Worm (Caenorhabditis elegans): ENCODE results near the gene clec-52.
A peak's percentile ranks its signal among the peaks of the same experiment; 100 is the strongest.

clec-52 gene

DNA sequence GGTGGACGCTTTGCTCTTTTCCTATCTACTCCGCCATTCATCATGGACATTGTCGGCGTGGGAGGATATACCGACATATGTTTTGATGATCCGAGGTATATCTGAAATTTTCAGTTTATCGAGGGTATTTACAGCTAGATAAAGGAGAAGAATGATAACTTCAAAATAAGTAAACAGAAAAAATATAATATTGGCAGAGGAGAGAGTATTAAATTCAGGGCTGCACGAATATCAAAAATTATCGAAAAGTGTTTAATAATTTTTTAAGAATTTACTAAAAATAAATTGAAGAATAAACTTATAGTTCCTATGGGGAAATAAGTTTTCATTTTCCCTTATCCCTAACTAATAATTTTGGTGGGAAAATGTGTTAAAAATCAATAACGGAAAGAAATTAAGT is 30.3 kb upstream of the clec-52 start, which contains the start of gene wsp-1:
TSS of gene wsp-1 (minus strand) at position 101 of the 400 bp plus-strand sequence.
- no peak for TF ChIP-seq unc-62 (GFP tag; optimal IDR thresholded peaks at IDR 0.05)
- no peak for TF ChIP-seq pha-4 (tag; optimal IDR thresholded peaks at IDR 0.05)
- no peak for TF ChIP-seq ztf-11 (tag; optimal IDR thresholded peaks at IDR 0.05)
- TF ChIP-seq elt-1 (tag; optimal IDR thresholded peaks at IDR 0.05; ENCODE audit: borderline replicate concordance, insufficient read depth), result no peak
- TF ChIP-seq unc-39 (tag; optimal IDR thresholded peaks at IDR 0.05), result no peak

DNA sequence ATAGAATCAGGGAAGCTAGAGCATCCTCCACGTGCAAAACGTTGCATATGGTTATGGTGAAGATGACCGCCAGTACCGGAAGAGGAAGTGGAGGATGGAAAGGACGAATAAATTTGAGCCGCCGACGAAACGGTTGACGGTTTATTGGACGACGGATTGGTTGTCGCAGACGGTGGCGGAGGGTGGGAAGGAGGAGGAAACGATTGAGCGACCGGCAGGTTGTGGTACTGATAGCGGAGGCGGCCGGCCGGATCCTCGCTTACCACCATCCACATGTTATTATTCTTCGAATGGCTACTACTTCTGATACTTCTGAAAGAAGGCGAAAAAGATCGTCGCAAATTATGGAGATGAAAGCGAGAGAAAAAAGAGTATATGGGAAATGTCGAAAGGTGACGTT is 24.3 kb upstream of the clec-52 start:
- no peak for TF ChIP-seq sem-2 (GFP tag; optimal IDR thresholded peaks at IDR 0.05)
- TF ChIP-seq ceh-39 (tag; optimal IDR thresholded peaks at IDR 0.05), result no peak
- TF ChIP-seq lsy-2 (tag; optimal IDR thresholded peaks at IDR 0.05), result no peak
- no peak for TF ChIP-seq nhr-237 (tag; optimal IDR thresholded peaks at IDR 0.05)
- no peak for TF ChIP-seq unc-62 (GFP tag; optimal IDR thresholded peaks at IDR 0.05)
- TF ChIP-seq elt-1 (tag; optimal IDR thresholded peaks at IDR 0.05; ENCODE audit: borderline replicate concordance, insufficient read depth), result no peak
- no peak for TF ChIP-seq lin-13 (tag; optimal IDR thresholded peaks at IDR 0.05)
- TF ChIP-seq drap-1 (GFP tag; optimal IDR thresholded peaks at IDR 0.05), result no peak
- TF ChIP-seq hlh-1 (tag; optimal IDR thresholded peaks at IDR 0.05), result no peak
- TF ChIP-seq tbx-8 (GFP tag; optimal IDR thresholded peaks at IDR 0.05), result no peak
- TF ChIP-seq nhr-28 (tag; optimal IDR thresholded peaks at IDR 0.05), result no peak
- no peak for TF ChIP-seq pha-4 (tag; optimal IDR thresholded peaks at IDR 0.05)
- no peak for TF ChIP-seq unc-120 (tag; optimal IDR thresholded peaks at IDR 0.05; ENCODE audit: poor library complexity, severe bottlenecking)
- no peak for TF ChIP-seq cnd-1 (tag; optimal IDR thresholded peaks at IDR 0.05)
- no peak for TF ChIP-seq mab-5 (tag; optimal IDR thresholded peaks at IDR 0.05)
- no peak for TF ChIP-seq bed-3 (GFP tag; optimal IDR thresholded peaks at IDR 0.05)
- no peak for TF ChIP-seq mep-1 (tag; optimal IDR thresholded peaks at IDR 0.05)
- TF ChIP-seq blmp-1 (tag; optimal IDR thresholded peaks at IDR 0.05), result no peak
- TF ChIP-seq nhr-12 (tag; optimal IDR thresholded peaks at IDR 0.05), result no peak
- no peak for TF ChIP-seq ces-1 (GFP tag; optimal IDR thresholded peaks at IDR 0.05)

DNA sequence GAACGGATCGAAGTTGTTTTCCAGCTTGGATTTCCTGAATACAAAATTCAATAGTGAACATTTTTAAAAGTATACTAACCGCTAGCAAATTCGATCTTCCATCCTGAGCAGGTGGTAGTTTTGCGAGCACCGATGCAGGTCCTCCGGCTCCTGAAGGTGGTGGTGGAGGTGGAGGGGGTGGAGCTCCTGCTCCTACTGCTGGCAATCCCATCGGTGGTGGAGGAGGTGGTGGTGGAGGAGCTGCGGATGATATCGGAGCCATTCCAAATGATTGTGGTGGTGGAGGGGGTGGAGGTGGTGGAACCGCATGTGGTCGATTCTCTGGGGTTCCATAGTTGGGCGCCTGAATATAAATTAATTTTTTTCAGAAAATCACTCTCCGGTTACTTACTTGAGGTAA is 21.1 kb upstream of the clec-52 start:
- TF ChIP-seq tbx-8 (GFP tag; optimal IDR thresholded peaks at IDR 0.05) (no peak), lsy-2 (tag; optimal IDR thresholded peaks at IDR 0.05) (no peak), elt-1 (tag; optimal IDR thresholded peaks at IDR 0.05; ENCODE audit: borderline replicate concordance, insufficient read depth) (no peak), blmp-1 (tag; optimal IDR thresholded peaks at IDR 0.05) (no peak), zip-8 (tag; optimal IDR thresholded peaks at IDR 0.05) (no peak), nhr-2 (tag; optimal IDR thresholded peaks at IDR 0.05) (no peak), pha-4 (tag; optimal IDR thresholded peaks at IDR 0.05) (no peak), unc-62 (GFP tag; optimal IDR thresholded peaks at IDR 0.05) (no peak), mep-1 (tag; optimal IDR thresholded peaks at IDR 0.05) (no peak), ham-2 (GFP tag; optimal IDR thresholded peaks at IDR 0.05) (no peak), ceh-83 (GFP tag; optimal IDR thresholded peaks at IDR 0.05) (no peak), flh-1 (GFP tag; optimal IDR thresholded peaks at IDR 0.05) (no peak)

DNA sequence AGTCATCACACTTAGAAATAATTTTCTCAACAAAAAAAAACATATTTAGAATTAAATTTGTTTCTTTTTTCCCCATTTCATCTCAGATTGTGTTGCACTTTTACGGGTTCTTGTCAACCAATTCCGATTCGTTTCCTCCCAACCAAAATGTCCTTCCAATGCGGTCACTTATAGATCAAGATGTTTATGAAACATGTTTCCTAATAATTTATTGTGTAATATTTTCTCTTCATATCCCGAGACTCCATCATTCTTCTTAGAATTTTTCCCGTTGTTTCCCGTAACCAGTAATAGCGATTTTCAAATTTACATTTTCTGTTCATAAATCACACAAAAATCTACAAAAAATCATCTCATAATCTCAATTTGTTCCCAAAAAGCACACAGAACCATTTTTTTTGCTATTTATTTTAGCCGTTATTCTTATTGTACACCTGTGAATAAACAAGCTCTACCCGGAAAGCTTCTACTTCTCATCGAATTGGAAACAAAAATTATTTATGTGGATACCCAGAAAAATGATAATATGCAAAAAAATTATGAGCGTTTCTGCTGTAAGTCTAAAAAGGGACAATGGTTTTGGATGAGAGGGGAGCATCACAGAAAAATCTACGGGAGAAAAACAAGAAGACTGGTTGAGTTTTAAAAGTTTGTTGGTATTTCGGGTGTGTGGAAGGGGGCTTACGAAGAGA is 20.0 kb upstream of the clec-52 start:
- TF ChIP-seq nhr-237 (tag; optimal IDR thresholded peaks at IDR 0.05) (no peak), hlh-1 (tag; optimal IDR thresholded peaks at IDR 0.05) (no peak), snpc-4 (tag; optimal IDR thresholded peaks at IDR 0.05) (no peak), ces-1 (GFP tag; optimal IDR thresholded peaks at IDR 0.05) (no peak), mep-1 (tag; optimal IDR thresholded peaks at IDR 0.05) (no peak), mab-5 (tag; optimal IDR thresholded peaks at IDR 0.05) (no peak), nhr-76 (tag; optimal IDR thresholded peaks at IDR 0.05) (no peak), unc-120 (tag; optimal IDR thresholded peaks at IDR 0.05; ENCODE audit: poor library complexity, severe bottlenecking) (no peak), drap-1 (GFP tag; optimal IDR thresholded peaks at IDR 0.05) (no peak), flh-1 (GFP tag; optimal IDR thresholded peaks at IDR 0.05) (no peak), lin-32 (GFP tag; optimal IDR thresholded peaks at IDR 0.05) (no peak), elt-3 (tag; optimal IDR thresholded peaks at IDR 0.05) (no peak), nhr-28 (tag; optimal IDR thresholded peaks at IDR 0.05) (no peak), cnd-1 (tag; optimal IDR thresholded peaks at IDR 0.05) (no peak)

DNA sequence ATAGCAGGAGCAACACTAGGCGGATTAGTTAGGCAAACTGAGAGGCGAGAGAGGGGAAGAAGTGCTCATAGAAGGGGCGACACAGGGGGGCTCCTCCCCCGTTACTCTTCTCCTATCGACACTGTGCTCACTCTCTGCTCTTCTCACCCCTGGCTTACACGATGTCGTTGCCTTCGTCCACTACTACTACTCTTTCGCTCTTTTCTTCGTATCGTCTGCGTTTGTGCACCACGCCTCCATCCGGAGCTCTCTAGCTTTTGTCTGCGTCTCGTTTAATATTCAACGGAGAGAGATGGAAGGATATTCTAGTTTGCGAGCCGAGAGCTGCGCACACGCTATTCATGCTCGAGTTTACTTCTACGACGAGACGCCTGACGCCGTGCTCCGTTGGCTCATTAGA is 14.8 kb upstream of the clec-52 start:
- TF ChIP-seq mls-2 (tag; optimal IDR thresholded peaks at IDR 0.05), result peak; percentile 63
- TF ChIP-seq M03D4.4 (tag; optimal IDR thresholded peaks at IDR 0.05), result peak; percentile 8
- peak; percentile 36 for TF ChIP-seq cnd-1 (tag; optimal IDR thresholded peaks at IDR 0.05)
- peak; percentile 43 for TF ChIP-seq sptf-1 (tag; optimal IDR thresholded peaks at IDR 0.05)
- no peak for TF ChIP-seq unc-39 (tag; optimal IDR thresholded peaks at IDR 0.05)
- TF ChIP-seq pha-4 (tag; optimal IDR thresholded peaks at IDR 0.05), result no peak
- peak; percentile 81 for TF ChIP-seq ces-1 (GFP tag; optimal IDR thresholded peaks at IDR 0.05)

Measured in whole organism, mixed stage, embryonic.